Worm (Caenorhabditis elegans): ENCODE results near the gene C04G6.4.

- TF ChIP-seq W03F9.2 (tag; optimal IDR thresholded peaks at IDR 0.05) (no peak), him-1 (tag; optimal IDR thresholded peaks at IDR 0.05) (no peak), dao-5 (tag; optimal IDR thresholded peaks at IDR 0.05) (no peak)
Measured at ce11 chrII:5058036-5058435, 25.2 kb downstream of the C04G6.4 start, which contains the start of gene C27A2.12.
